Worm (Caenorhabditis elegans) whole organism, L4 larva: Measurements from ENCODE around the gene msp-113.

Source experiments
- ama-1 ChIP-seq: fragments of 150-350 bp; optimal IDR thresholded peaks from 2 replicates; lab custom pipeline; 2014; ENCODE audit warnings: inconsistent platforms, mixed read lengths
- arid-1 ChIP-seq: fragments of 200-800 bp; sonication (Bioruptor generic); conservative IDR thresholded peaks from 2 replicates; pipeline ENCODE4 v1.3.6; 2022; ENCODE audit warnings: missing genetic modification reagents, missing genetic modification characterization, missing compliant biosample characterization
- ceh-62 ChIP-seq: sonication (generic microtip); optimal IDR thresholded peaks from 2 replicates; lab custom pipeline; 2017; ENCODE audit warnings: missing biosample characterization, missing genetic modification characterization
- ces-1 ChIP-seq: fragments of 150-350 bp; sonication (generic microtip); optimal IDR thresholded peaks from 4 replicates; lab custom pipeline; 2014; ENCODE audit warnings: missing biosample characterization, missing genetic modification reagents, missing genetic modification characterization
- daf-12 ChIP-seq: fragments of 150-350 bp; optimal IDR thresholded peaks from 2 replicates; lab custom pipeline; 2014; ENCODE audit warnings: missing biosample characterization, missing genetic modification reagents, missing genetic modification characterization
- fos-1 ChIP-seq: fragments of 150-350 bp; optimal IDR thresholded peaks from 2 replicates; lab custom pipeline; 2014; ENCODE audit warnings: missing biosample characterization, missing genetic modification characterization
- lin-39 ChIP-seq: fragments of 150-350 bp; optimal IDR thresholded peaks from 2 replicates; lab custom pipeline; 2014; ENCODE audit warnings: missing biosample characterization, missing genetic modification reagents, missing genetic modification characterization
- nhr-237 ChIP-seq: sonication (generic microtip); optimal IDR thresholded peaks from 2 replicates; lab custom pipeline; 2017; ENCODE audit warnings: missing biosample characterization, missing genetic modification characterization
- nhr-25 ChIP-seq: sonication (generic microtip); optimal IDR thresholded peaks from 2 replicates; lab custom pipeline; 2017; ENCODE audit warnings: missing genetic modification characterization, mild to moderate bottlenecking, missing compliant biosample characterization, antibody characterized with exemption, moderate library complexity, borderline replicate concordance; ENCODE audit not compliant: insufficient read depth
- skn-1 ChIP-seq: fragments of 150-350 bp; optimal IDR thresholded peaks from 2 replicates; lab custom pipeline; 2014; ENCODE audit warnings: missing biosample characterization, missing genetic modification characterization
- unc-62 ChIP-seq, 3 experiments: fragments of 150-350 bp in 1 of 3; sonication (generic microtip); optimal IDR thresholded peaks in 2 of 3; peaks in 1 of 3; 1 replicate in 1 of 3; 2 replicates in 2 of 3; lab custom pipeline; 2014 to 2017; ENCODE audit warnings: missing biosample characterization in 3 of 3, missing genetic modification characterization in 3 of 3, missing genetic modification reagents in 3 of 3, missing genotype in 1 of 3
- zag-1 ChIP-seq: fragments of 150-350 bp; optimal IDR thresholded peaks from 2 replicates; lab custom pipeline; 2014; ENCODE audit warnings: missing biosample characterization, missing genetic modification characterization
- zfp-2 ChIP-seq: sonication (generic microtip); optimal IDR thresholded peaks from 2 replicates; lab custom pipeline; 2016; ENCODE audit warnings: mild to moderate bottlenecking, missing genetic modification characterization, missing compliant biosample characterization

DNA sequence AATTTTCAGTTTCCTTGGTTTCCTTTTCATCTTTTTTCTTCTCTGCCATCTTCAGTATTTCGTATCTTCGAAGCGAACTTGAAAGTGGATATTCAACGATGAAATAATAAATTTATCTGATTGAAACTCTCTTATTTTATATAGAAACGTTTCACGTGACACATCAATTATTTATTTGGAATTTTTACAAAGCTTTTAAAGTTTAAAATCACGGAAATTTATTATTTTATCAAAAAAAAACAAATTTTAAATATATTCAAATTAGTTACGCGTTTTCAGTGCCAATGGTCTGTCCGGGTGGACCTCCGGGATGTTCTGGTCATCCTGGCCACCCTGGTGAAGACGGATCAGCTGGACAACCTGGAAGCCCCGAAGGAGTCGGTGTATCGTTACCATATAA lies 5.3 kb downstream of the msp-113 start, which contains the start of gene ZK354.7:
- TF ChIP-seq fos-1 (tag; lab: Kevin White, UChicago): no peak
- no peak for TF ChIP-seq unc-62 (GFP tag; optimal IDR thresholded peaks at IDR 0.05 in 1 of 2; lab: Kevin White, UChicago)
- no peak for TF ChIP-seq unc-62 (tag; optimal IDR thresholded peaks at IDR 0.05; lab: Kevin White, UChicago)
- TF ChIP-seq arid-1 (GFP tag; lab: Robert Waterston, UW): no peak
- no peak for TF ChIP-seq daf-12 (tag; lab: Kevin White, UChicago)
- no peak for TF ChIP-seq lin-39
- no peak for TF ChIP-seq ama-1 (lab: Kevin White, UChicago)
- TF ChIP-seq ceh-62 (tag; lab: Kevin White, UChicago): no peak
- TF ChIP-seq ces-1 (GFP tag; lab: Kevin White, UChicago): no peak
- no peak for TF ChIP-seq skn-1 (tag; lab: Kevin White, UChicago)
- no peak for TF ChIP-seq zfp-2 (tag; lab: Kevin White, UChicago)
- no peak for TF ChIP-seq zag-1 (tag; lab: Kevin White, UChicago)
- no peak for TF ChIP-seq nhr-237 (tag; lab: Kevin White, UChicago)
- no peak for TF ChIP-seq nhr-25 (tag; lab: Kevin White, UChicago)
